Fruit fly (Drosophila melanogaster) whole organism, embryonic: ENCODE measurements around the gene CG12539.

ENCODE experiments used
- Bgb ChIP-seq: fragments of 200-800 bp; sonication (Bioruptor generic); IDR thresholded peaks from 2 replicates; pipeline ENCODE4 v1.3.6; 2022; ENCODE audit warnings: missing biosample characterization, missing genetic modification characterization; ENCODE audit not compliant: partially characterized antibody
- BtbVII ChIP-seq: fragments of 200-800 bp; sonication (Bioruptor generic); optimal IDR thresholded peaks from 3 replicates; lab custom pipeline; 2017; ENCODE audit warnings: missing biosample characterization, mild to moderate bottlenecking, missing genetic modification characterization
- CG1024 ChIP-seq: fragments of 200-800 bp; sonication (Bioruptor generic); IDR thresholded peaks from 2 replicates; pipeline ENCODE4 v1.3.6; 2022; ENCODE audit warnings: missing biosample characterization, missing genetic modification characterization
- CG10431 ChIP-seq: fragments of 200-800 bp; sonication (Bioruptor generic); optimal IDR thresholded peaks from 3 replicates; lab custom pipeline; 2018; ENCODE audit warnings: missing biosample characterization, mild to moderate bottlenecking, missing genetic modification characterization
- CG10654 ChIP-seq: fragments of 200-800 bp; sonication (Bioruptor generic); optimal IDR thresholded peaks from 2 replicates; lab custom pipeline; 2016; ENCODE audit warnings: missing biosample characterization, missing genetic modification characterization
- CG10979 ChIP-seq: fragments of 200-800 bp; sonication (Bioruptor generic); optimal IDR thresholded peaks from 2 replicates; lab custom pipeline; 2018; ENCODE audit warnings: missing biosample characterization, mild to moderate bottlenecking, missing genetic modification characterization, moderate library complexity
- CG11695 ChIP-seq: fragments of 200-800 bp; sonication (Bioruptor generic); IDR thresholded peaks from 3 replicates; pipeline ENCODE4 v1.3.6; 2022; ENCODE audit warnings: missing biosample characterization, missing genetic modification characterization
- CG1233 ChIP-seq: fragments of 200-800 bp; sonication (Bioruptor generic); optimal IDR thresholded peaks from 4 replicates; lab custom pipeline; 2018; ENCODE audit warnings: missing biosample characterization, mild to moderate bottlenecking, missing genetic modification characterization
- CG14050 ChIP-seq: fragments of 200-800 bp; sonication (Bioruptor generic); IDR thresholded peaks from 3 replicates; pipeline ENCODE4 v1.3.6; 2022; ENCODE audit warnings: missing biosample characterization, missing genetic modification characterization
- CG15011 ChIP-seq: fragments of 200-800 bp; sonication (Bioruptor generic); optimal IDR thresholded peaks from 3 replicates; lab custom pipeline; 2018; ENCODE audit warnings: missing biosample characterization, mild to moderate bottlenecking, missing genetic modification characterization
- CG15269 ChIP-seq: fragments of 200-800 bp; sonication (Bioruptor generic); optimal IDR thresholded peaks from 2 replicates; lab custom pipeline; 2018; ENCODE audit warnings: missing biosample characterization, mild to moderate bottlenecking, missing genetic modification characterization, moderate library complexity
- CG16863 ChIP-seq: fragments of 200-800 bp; sonication (Bioruptor generic); optimal IDR thresholded peaks from 3 replicates; lab custom pipeline; 2016; ENCODE audit warnings: missing biosample characterization, missing genetic modification characterization
- CG30431 ChIP-seq: fragments of 200-800 bp; sonication (Bioruptor generic); optimal IDR thresholded peaks from 2 replicates; lab custom pipeline; 2017; ENCODE audit warnings: missing biosample characterization, missing genetic modification characterization
- CG3065 ChIP-seq: fragments of 200-800 bp; sonication (Bioruptor generic); optimal IDR thresholded peaks from 2 replicates; lab custom pipeline; 2016; ENCODE audit warnings: missing biosample characterization, missing genetic modification characterization
- CG4282 ChIP-seq: fragments of 200-800 bp; sonication (Bioruptor generic); optimal IDR thresholded peaks from 2 replicates; lab custom pipeline; 2016; ENCODE audit warnings: missing biosample characterization, missing genetic modification characterization
- CG4854 ChIP-seq: fragments of 200-800 bp; sonication (Bioruptor generic); optimal IDR thresholded peaks from 2 replicates; lab custom pipeline; 2016; ENCODE audit warnings: missing biosample characterization, missing genetic modification characterization, inconsistent platforms
- CG5953 ChIP-seq: fragments of 200-800 bp; sonication (Bioruptor generic); IDR thresholded peaks from 2 replicates; pipeline ENCODE4 v1.3.6; 2022; ENCODE audit warnings: missing biosample characterization, missing genetic modification characterization
- CG6854 ChIP-seq: fragments of 200-800 bp; sonication (Bioruptor generic); optimal IDR thresholded peaks from 3 replicates; lab custom pipeline; 2017; ENCODE audit warnings: missing biosample characterization, mild to moderate bottlenecking, missing genetic modification characterization
- CG8281 ChIP-seq: fragments of 200-800 bp; sonication (Bioruptor generic); optimal IDR thresholded peaks from 2 replicates; lab custom pipeline; 2018; ENCODE audit warnings: missing biosample characterization, mild to moderate bottlenecking, missing genetic modification characterization, moderate library complexity
- CG8388 ChIP-seq: fragments of 200-800 bp; sonication (Bioruptor generic); optimal IDR thresholded peaks from 2 replicates; lab custom pipeline; 2019; ENCODE audit warnings: missing biosample characterization, mild to moderate bottlenecking, missing genetic modification characterization, moderate library complexity
- Dad ChIP-seq: fragments of 200-800 bp; sonication (Bioruptor generic); optimal IDR thresholded peaks from 3 replicates; lab custom pipeline; 2016; ENCODE audit warnings: missing biosample characterization, missing genetic modification characterization
- H15 ChIP-seq: fragments of 200-800 bp; sonication (Bioruptor generic); IDR thresholded peaks from 3 replicates; pipeline ENCODE4 v1.3.6; 2022; ENCODE audit warnings: missing biosample characterization, missing genetic modification characterization
- HLH54F ChIP-seq: fragments of 200-800 bp; sonication (Bioruptor generic); optimal IDR thresholded peaks from 3 replicates; lab custom pipeline; 2016; ENCODE audit warnings: missing biosample characterization, missing genetic modification characterization
- Meics ChIP-seq: fragments of 200-800 bp; sonication (Bioruptor generic); optimal IDR thresholded peaks from 2 replicates; lab custom pipeline; 2017; ENCODE audit warnings: missing biosample characterization, mild to moderate bottlenecking, missing genetic modification characterization
- Mes4 ChIP-seq: fragments of 200-800 bp; sonication (Bioruptor generic); optimal IDR thresholded peaks from 2 replicates; lab custom pipeline; 2016; ENCODE audit warnings: missing biosample characterization, missing genetic modification characterization
- NfI ChIP-seq: fragments of 200-800 bp; sonication (Bioruptor generic); optimal IDR thresholded peaks from 3 replicates; lab custom pipeline; 2018; ENCODE audit warnings: missing biosample characterization, mild to moderate bottlenecking, missing genetic modification characterization, moderate library complexity
- Optix ChIP-seq: fragments of 200-800 bp; sonication (Bioruptor generic); IDR thresholded peaks from 3 replicates; pipeline ENCODE4 v1.3.6; 2022; ENCODE audit warnings: missing biosample characterization, missing genetic modification characterization
- Usf ChIP-seq: fragments of 200-800 bp; sonication (Bioruptor generic); optimal IDR thresholded peaks from 2 replicates; lab custom pipeline; 2017; ENCODE audit warnings: missing genotype, missing biosample characterization, missing genetic modification characterization
- bigmax ChIP-seq: fragments of 200-800 bp; sonication (Bioruptor generic); optimal IDR thresholded peaks from 2 replicates; lab custom pipeline; 2018; ENCODE audit warnings: missing biosample characterization, mild to moderate bottlenecking, missing genetic modification characterization
- bowl ChIP-seq: fragments of 200-800 bp; sonication (Bioruptor generic); IDR thresholded peaks from 2 replicates; pipeline ENCODE4 v1.3.6; 2022; ENCODE audit warnings: missing biosample characterization, missing genetic modification characterization
- cad ChIP-seq: fragments of >200 bp; optimal IDR thresholded peaks from 2 replicates; lab custom pipeline; 2017; ENCODE audit warnings: missing biosample characterization, missing genetic modification characterization
- chinmo ChIP-seq: fragments of 200-800 bp; sonication (Bioruptor generic); IDR thresholded peaks from 4 replicates; pipeline ENCODE4 v1.3.6; 2022; ENCODE audit warnings: missing biosample characterization, missing genetic modification characterization; ENCODE audit not compliant: partially characterized antibody
- ci ChIP-seq: fragments of 200-800 bp; sonication (Bioruptor generic); IDR thresholded peaks from 3 replicates; pipeline ENCODE4 v1.3.6; 2022; ENCODE audit warnings: missing biosample characterization, missing genetic modification characterization
- danr ChIP-seq: fragments of 200-800 bp; sonication (Bioruptor generic); IDR thresholded peaks from 2 replicates; pipeline ENCODE4 v1.3.6; 2022; ENCODE audit warnings: missing biosample characterization, missing genetic modification characterization
- dati ChIP-seq: fragments of 200-800 bp; sonication (Bioruptor generic); IDR thresholded peaks from 2 replicates; pipeline ENCODE4 v1.3.6; 2022; ENCODE audit warnings: missing biosample characterization, missing genetic modification characterization
- dimm ChIP-seq: fragments of 200-800 bp; sonication (Bioruptor generic); IDR thresholded peaks from 2 replicates; pipeline ENCODE4 v1.3.6; 2022; ENCODE audit warnings: missing biosample characterization, missing genetic modification characterization
- dm ChIP-seq: fragments of 200-800 bp; sonication (Bioruptor generic); optimal IDR thresholded peaks from 3 replicates; lab custom pipeline; 2016; ENCODE audit warnings: missing biosample characterization, missing genetic modification characterization
- dpn ChIP-seq, 2 experiments: fragments of 200-800 bp; sonication (Bioruptor generic); optimal IDR thresholded peaks; 3 replicates each; lab custom pipeline; 2016; ENCODE audit warnings: missing biosample characterization in 2 of 2, missing genetic modification characterization in 2 of 2
- eyg ChIP-seq: fragments of 200-800 bp; sonication (Bioruptor generic); optimal IDR thresholded peaks from 3 replicates; lab custom pipeline; 2016; ENCODE audit warnings: missing biosample characterization, missing genetic modification characterization
- gt ChIP-seq: fragments of 200-800 bp; sonication (Bioruptor generic); IDR thresholded peaks from 2 replicates; pipeline ENCODE4 v1.3.6; 2022; ENCODE audit warnings: missing biosample characterization, missing genetic modification characterization
- hkb ChIP-seq, 2 experiments: fragments of 200-800 bp in 1 of 2; fragments of >200 bp in 1 of 2; sonication (Bioruptor generic) in 1 of 2; IDR thresholded peaks in 1 of 2; optimal IDR thresholded peaks in 1 of 2; 2 replicates each; pipeline versions ENCODE4 v1.3.6 to Lab custom; 2017 to 2022; ENCODE audit warnings: missing biosample characterization in 1 of 2, missing genetic modification characterization in 1 of 2
- lbe ChIP-seq: fragments of 200-800 bp; sonication (Bioruptor generic); optimal IDR thresholded peaks from 2 replicates; lab custom pipeline; 2016; ENCODE audit warnings: missing biosample characterization, mild to moderate bottlenecking, missing genetic modification characterization
- mld ChIP-seq: fragments of 200-800 bp; sonication (Bioruptor generic); IDR thresholded peaks from 3 replicates; pipeline ENCODE4 v1.3.6; 2022; ENCODE audit warnings: missing biosample characterization, missing genetic modification characterization; ENCODE audit not compliant: partially characterized antibody
- rib ChIP-seq: fragments of 200-800 bp; sonication (Bioruptor generic); IDR thresholded peaks from 2 replicates; pipeline ENCODE4 v1.3.6; 2022; ENCODE audit warnings: missing biosample characterization, missing genetic modification characterization
- sens-2 ChIP-seq: fragments of 200-800 bp; sonication (Bioruptor generic); IDR thresholded peaks from 2 replicates; pipeline ENCODE4 v1.3.6; 2022; ENCODE audit warnings: missing biosample characterization, missing genetic modification characterization
- sisA ChIP-seq: fragments of 200-800 bp; sonication (Bioruptor generic); IDR thresholded peaks from 2 replicates; pipeline ENCODE4 v1.3.6; 2022; ENCODE audit warnings: missing biosample characterization, missing genetic modification characterization
- slp2 ChIP-seq: fragments of 200-800 bp; sonication (Bioruptor generic); optimal IDR thresholded peaks from 2 replicates; lab custom pipeline; 2016; ENCODE audit warnings: missing biosample characterization, missing genetic modification characterization
- so ChIP-seq: fragments of 200-800 bp; sonication (Bioruptor generic); IDR thresholded peaks from 3 replicates; pipeline ENCODE4 v1.3.6; 2022; ENCODE audit warnings: missing biosample characterization, missing genetic modification characterization
- sqz ChIP-seq: fragments of 200-800 bp; sonication (Bioruptor generic); optimal IDR thresholded peaks from 3 replicates; lab custom pipeline; 2018; ENCODE audit warnings: missing biosample characterization, mild to moderate bottlenecking, missing genetic modification characterization
- tup ChIP-seq: fragments of 200-800 bp; sonication (Bioruptor generic); optimal IDR thresholded peaks from 2 replicates; lab custom pipeline; 2016; ENCODE audit warnings: missing biosample characterization, mild to moderate bottlenecking, missing genetic modification characterization, moderate library complexity

CG12539 gene

dm6 chrX:14882536-14883118 lies 38.1 kb upstream of the CG12539 start, which contains the start of the genes CG45064 and CG45065:
Gene CG45064, minus strand, starts transcription at chrX:14882586.
Gene CG45065, minus strand, starts transcription at chrX:14882586.
- TF ChIP-seq dimm (peak; percentile 70), hkb (optimal IDR thresholded peaks at IDR 0.05; lab: Kevin White, UChicago) (no peak), hkb (GFP tag; IDR thresholded peaks at IDR 0.05; lab: Robert Waterston, UW) (peak; percentile 87), Mes4 (GFP tag; lab: Kevin White, UChicago) (peak; percentile 79), sens-2 (GFP tag; lab: Robert Waterston, UW) (peak; percentile 69), cad (GFP tag; lab: Kevin White, UChicago) (no peak), tup (peak; percentile 27), CG3065 (no peak), CG6854 (GFP tag; lab: Kevin White, UChicago) (peak; percentile 73), CG4854 (GFP tag; lab: Kevin White, UChicago) (peak; percentile 65), CG4282 (GFP tag; lab: Kevin White, UChicago) (no peak), bigmax (GFP tag; lab: Kevin White, UChicago) (no peak), Optix (GFP tag; lab: Robert Waterston, UW) (peak; percentile 64), BtbVII (GFP tag; lab: Kevin White, UChicago) (peak; percentile 66), Dad (GFP tag; lab: Kevin White, UChicago) (peak; percentile 70), ci (GFP tag; lab: Robert Waterston, UW) (peak; percentile 97), lbe (GFP tag; lab: Kevin White, UChicago) (no peak), Usf (peak; percentile 60), CG10979 (tag; lab: Kevin White, UChicago) (peak; percentile 87), chinmo (GFP tag; lab: Robert Waterston, UW) (no peak), CG10654 (GFP tag; lab: Kevin White, UChicago) (peak; percentile 68), rib (GFP tag; lab: Robert Waterston, UW) (no peak), CG11695 (peak; percentile 69; the same call in 2 of the 3 replicates), CG16863 (GFP tag; lab: Kevin White, UChicago) (peak; percentile 78), CG5953 (GFP tag; lab: Robert Waterston, UW) (peak; percentile 91), CG30431 (GFP tag; lab: Kevin White, UChicago) (peak; percentile 51), sqz (GFP tag; lab: Kevin White, UChicago) (peak; percentile 71), dpn (GFP tag; optimal IDR thresholded peaks at IDR 0.05; lab: Kevin White, UChicago) (peak; percentile 79 to 85), mld (GFP tag; lab: Robert Waterston, UW) (no peak), HLH54F (peak; percentile 81), CG1024 (peak; percentile 75), danr (GFP tag; lab: Robert Waterston, UW) (0 out of 2 replicates have a peak, but pooled peaks have one; percentile 32), NfI (GFP tag; lab: Kevin White, UChicago) (peak; percentile 81), H15 (GFP tag; lab: Robert Waterston, UW) (peak; percentile 86), dati (GFP tag; lab: Robert Waterston, UW) (peak; percentile 67), CG8281 (tag; lab: Kevin White, UChicago) (peak; percentile 58), so (GFP tag; lab: Robert Waterston, UW) (peak; percentile 81; the same call in 2 of the 3 replicates), slp2 (peak; percentile 80), sisA (peak; percentile 91), CG1233 (GFP tag; lab: Kevin White, UChicago) (peak; percentile 63), dm (peak; percentile 38), CG10431 (GFP tag; lab: Kevin White, UChicago) (peak; percentile 70), CG15269 (tag; lab: Kevin White, UChicago) (peak; percentile 79), eyg (GFP tag; lab: Kevin White, UChicago) (peak; percentile 52), CG8388 (peak; percentile 89), Meics (GFP tag; lab: Kevin White, UChicago) (peak; percentile 73), CG15011 (GFP tag; lab: Kevin White, UChicago) (peak; percentile 58), CG14050 (GFP tag; lab: Robert Waterston, UW) (peak; percentile 82), bowl (GFP tag; lab: Robert Waterston, UW) (peak; percentile 51; the same call in 1 of the 2 replicates), gt (GFP tag; lab: Robert Waterston, UW) (0 out of 2 replicates have a peak, but pooled peaks have one; percentile 44), Bgb (GFP tag; lab: Robert Waterston, UW) (no peak)
